Worm (Caenorhabditis elegans): ENCODE measurements around the gene srh-171.

srh-171 gene

DNA sequence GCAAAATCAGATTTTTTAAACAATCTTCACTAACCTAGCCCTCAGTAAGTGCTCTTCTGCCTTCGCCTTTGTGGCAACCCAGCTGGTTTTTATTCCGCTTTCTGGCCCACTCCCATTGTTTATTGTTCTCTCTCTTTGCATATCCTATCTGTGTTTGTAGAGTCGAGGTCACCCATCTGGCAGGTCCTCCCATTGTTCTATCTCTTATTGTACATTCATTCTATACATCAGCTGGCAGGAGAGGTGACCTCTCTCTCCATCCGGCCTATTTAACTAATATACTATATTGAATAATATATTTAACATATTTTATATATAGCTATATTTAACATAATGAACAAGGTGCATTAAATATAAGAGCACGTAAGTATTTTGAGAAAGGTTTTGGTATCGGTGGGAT, 3.5 kb upstream of the srh-171 start:
- TF ChIP-seq tbx-2 (tag; optimal IDR thresholded peaks at IDR 0.05) (no peak), hlh-8 (tag; optimal IDR thresholded peaks at IDR 0.05) (peak; percentile 10), sox-2 (GFP tag; IDR thresholded peaks at IDR 0.05) (peak; percentile 93), che-1 (tag; optimal IDR thresholded peaks at IDR 0.05) (peak; percentile 15), C08G9.2 (tag; optimal IDR thresholded peaks at IDR 0.05) (no peak), pha-2 (tag; optimal IDR thresholded peaks at IDR 0.05) (peak; percentile 62)

DNA sequence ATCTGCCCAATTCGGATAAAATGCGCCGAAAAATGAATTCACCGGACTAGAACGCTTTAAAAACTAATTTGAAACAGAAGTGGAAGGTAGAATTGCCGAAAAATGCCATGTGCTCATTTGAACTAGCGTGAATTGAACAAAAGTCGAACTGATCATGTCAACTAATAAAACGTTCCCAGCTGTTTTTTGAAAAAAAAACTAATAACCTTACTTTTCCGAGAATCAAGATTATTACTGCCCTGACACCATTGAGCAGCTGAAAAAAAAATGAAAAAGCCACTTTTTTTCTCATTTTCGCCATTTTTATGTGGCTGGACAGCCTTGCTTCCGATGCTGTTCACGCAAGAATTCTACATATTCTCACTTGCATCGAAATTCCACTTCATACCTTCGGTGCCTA, 7.5 kb downstream of the srh-171 start, which contains the start of gene srh-173:
Gene srh-173, plus strand, starts transcription at position 301 of the 400 bp plus-strand sequence.
- TF ChIP-seq elt-4 (tag; optimal IDR thresholded peaks at IDR 0.05) (no peak), lin-11 (tag; optimal IDR thresholded peaks at IDR 0.05) (no peak), odd-2 (tag; optimal IDR thresholded peaks at IDR 0.05) (no peak), ceh-2 (tag; optimal IDR thresholded peaks at IDR 0.05) (no peak), hlh-15 (tag; optimal IDR thresholded peaks at IDR 0.05) (no peak), unc-3 (GFP tag; conservative IDR thresholded peaks at IDR 0.05) (no peak), unc-3 (tag; optimal IDR thresholded peaks at IDR 0.05) (no peak), hlh-30 (tag; optimal IDR thresholded peaks at IDR 0.05; ENCODE audit: insufficient read depth) (no peak)

DNA sequence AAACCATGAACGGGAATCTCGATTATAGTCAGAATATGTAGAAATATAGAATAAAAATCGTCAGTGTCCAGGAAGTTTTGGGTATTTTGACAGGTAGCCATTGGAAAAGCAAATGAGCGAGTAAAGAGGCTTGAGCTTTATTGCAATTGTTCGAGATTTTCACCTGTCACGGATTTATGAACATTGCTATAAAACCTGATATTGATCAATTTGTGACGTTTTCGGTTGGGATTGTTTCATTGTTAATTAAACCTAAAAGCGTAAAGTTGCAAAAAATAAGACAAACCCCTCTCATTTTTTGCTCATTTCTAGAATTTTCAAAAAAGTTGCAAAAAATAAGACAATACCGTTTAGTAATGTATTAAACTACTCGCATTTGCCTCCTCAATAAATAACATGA, 12.7 kb downstream of the srh-171 start, which contains the start of gene srh-183:
Gene srh-183, minus strand, starts transcription at position 101 of the 400 bp plus-strand sequence.
- TF ChIP-seq lim-6 (tag; optimal IDR thresholded peaks at IDR 0.05) = no peak

DNA sequence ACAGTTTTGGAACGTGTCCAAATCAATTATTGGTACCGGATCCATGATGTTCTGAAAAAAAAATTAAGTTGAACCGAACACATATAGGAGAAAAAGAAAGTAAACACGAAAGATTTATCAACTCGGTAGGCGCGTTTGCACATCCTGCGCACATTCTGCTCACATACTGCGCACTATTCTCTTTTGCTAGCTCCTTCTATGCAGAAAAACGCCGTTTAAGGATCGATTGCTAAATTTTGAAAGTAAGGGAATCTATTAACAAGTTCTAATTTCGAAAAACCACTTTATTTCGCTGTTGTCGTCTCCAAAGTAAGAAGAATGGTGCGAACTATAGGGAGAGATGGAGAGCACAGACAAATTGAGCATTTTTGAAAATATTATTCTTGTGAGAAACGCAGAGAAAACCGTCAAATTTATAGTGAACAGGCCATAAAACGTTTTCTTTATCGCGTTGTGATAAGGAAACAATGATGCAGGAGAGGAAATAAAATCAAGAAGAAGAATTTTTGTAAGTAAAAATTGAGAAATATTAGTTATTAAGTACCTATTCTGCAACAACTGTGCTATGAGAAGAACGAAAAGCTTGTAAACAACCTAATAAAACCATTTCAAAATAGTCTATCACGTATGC, 16.4 kb downstream of the srh-171 start, which contains the start of gene Y60A3A.24:
Gene Y60A3A.24, minus strand, starts transcription at position 51 of the 631 bp plus-strand sequence.
- TF ChIP-seq lim-6 (tag; optimal IDR thresholded peaks at IDR 0.05) (no peak), elt-2 (tag; optimal IDR thresholded peaks at IDR 0.05) (peak; percentile 70), zip-5 (tag; optimal IDR thresholded peaks at IDR 0.05) (no peak), hlh-13 (GFP tag; optimal IDR thresholded peaks at IDR 0.05) (no peak)

DNA sequence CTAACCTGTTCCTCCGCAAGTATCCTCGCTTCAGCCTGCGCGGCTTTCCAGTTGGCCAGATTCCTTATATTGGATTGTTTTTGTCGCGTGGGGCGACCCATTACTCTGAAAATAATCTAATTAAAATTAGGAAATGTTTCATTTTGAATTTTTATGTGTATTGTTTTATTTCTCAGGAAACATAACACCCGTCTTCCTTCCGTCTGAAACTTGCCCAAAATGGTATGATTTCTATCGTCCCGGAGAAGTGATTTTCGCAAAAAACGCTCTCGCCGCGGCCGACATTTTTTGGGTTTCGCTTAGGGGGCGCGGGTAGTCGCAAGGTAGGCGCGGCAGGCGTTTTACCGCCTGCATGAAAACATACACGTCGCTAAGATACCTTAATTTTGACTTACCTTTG, 20.7 kb downstream of the srh-171 start, which contains the start of gene clec-260:
Gene clec-260, minus strand, starts transcription at position 101 of the 400 bp plus-strand sequence.
- TF ChIP-seq K02D7.2 (tag; optimal IDR thresholded peaks at IDR 0.05) (no peak), ceh-18 (tag; optimal IDR thresholded peaks at IDR 0.05) (no peak), hlh-15 (tag; optimal IDR thresholded peaks at IDR 0.05) (no peak), ceh-48 (tag; optimal IDR thresholded peaks at IDR 0.05) (no peak), ceh-24 (tag; optimal IDR thresholded peaks at IDR 0.05) (no peak), ref-2 (tag; optimal IDR thresholded peaks at IDR 0.05) (no peak), pha-2 (tag; optimal IDR thresholded peaks at IDR 0.05) (no peak), mec-3 (tag; optimal IDR thresholded peaks at IDR 0.05; ENCODE audit: borderline replicate concordance) (no peak)

DNA sequence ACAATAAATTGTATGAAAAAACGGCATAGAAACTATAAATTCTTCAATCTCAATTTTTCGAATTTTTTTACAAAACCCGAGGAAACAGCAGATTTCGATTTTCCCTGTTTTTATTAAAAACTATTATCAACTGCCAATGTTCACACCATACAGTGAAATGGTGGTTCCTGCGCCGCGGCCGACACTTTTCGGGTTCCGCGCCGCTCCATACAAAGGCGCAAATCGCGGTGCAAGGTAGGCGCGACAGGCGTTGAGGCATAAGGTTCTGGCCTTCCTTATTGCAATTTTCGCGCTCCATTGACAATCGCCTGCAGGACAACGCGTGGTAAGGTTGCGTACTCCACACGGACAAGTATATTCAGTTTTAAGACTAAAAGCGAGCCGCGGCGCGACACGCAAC, 21.3 kb downstream of the srh-171 start:
- no peak for TF ChIP-seq gmeb-2 (tag; optimal IDR thresholded peaks at IDR 0.05)
- no peak for TF ChIP-seq mec-3 (tag; optimal IDR thresholded peaks at IDR 0.05; ENCODE audit: borderline replicate concordance)
- TF ChIP-seq ceh-45 (GFP tag; IDR thresholded peaks at IDR 0.05) = no peak
- no peak for TF ChIP-seq tbx-2 (tag; optimal IDR thresholded peaks at IDR 0.05)
- no peak for TF ChIP-seq ets-4 (tag; optimal IDR thresholded peaks at IDR 0.05)
- TF ChIP-seq ceh-48 (tag; optimal IDR thresholded peaks at IDR 0.05) = no peak

DNA sequence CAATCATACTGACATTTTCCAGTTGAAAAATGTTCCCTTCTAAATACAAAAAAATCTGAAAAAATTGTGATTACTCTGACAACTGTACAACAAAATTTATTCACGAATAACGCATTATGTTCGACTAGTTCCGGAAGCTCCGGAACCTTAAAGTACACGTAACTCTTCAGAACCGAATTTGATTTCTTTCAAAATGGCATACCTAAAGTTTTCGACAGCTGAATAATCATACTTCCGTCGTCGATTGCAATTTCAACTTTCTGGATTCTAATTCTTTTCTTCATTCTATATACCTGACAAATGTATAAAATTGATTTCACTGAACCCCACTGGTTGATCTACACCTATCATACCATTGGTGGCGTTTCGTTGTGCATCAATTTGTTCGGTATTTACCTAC, 22.2 kb downstream of the srh-171 start, which contains the start of gene sri-67:
Gene sri-67, plus strand, starts transcription at position 301 of the 400 bp plus-strand sequence.
- no peak for TF ChIP-seq ceh-31 (tag; optimal IDR thresholded peaks at IDR 0.05)
